Fruit fly (Drosophila melanogaster): ENCODE results near the gene CG1468.

DNA sequence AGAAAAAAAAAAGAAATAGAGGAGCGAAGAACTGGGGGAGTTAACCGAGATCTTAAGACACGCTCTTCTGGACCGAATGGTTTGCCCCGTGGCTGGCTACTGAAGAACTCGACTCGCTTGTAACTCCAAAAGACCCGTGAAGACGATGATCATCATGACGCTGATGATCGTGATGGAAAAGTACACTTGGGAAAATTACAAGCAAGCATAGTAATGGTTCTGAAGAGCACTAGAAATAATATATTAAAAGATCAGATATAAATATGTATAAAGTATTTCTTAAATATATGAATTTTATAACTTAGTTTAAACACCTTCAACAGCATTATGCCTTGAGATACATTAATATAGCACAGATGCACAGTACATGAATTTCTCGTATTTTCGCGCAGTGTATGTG lies 32.8 kb downstream of the CG1468 start, which contains the start of gene CG1986:
- TF ChIP-seq ewg (GFP tag; optimal IDR thresholded peaks at IDR 0.05) (no peak), Meics (GFP tag; optimal IDR thresholded peaks at IDR 0.05) (no peak), Lim3 (GFP tag; IDR thresholded peaks at IDR 0.05) (no peak), sd (tag; optimal IDR thresholded peaks at IDR 0.05) (no peak), Oaz (GFP tag; IDR thresholded peaks at IDR 0.05) (no peak)
